Fruit fly (Drosophila melanogaster): ENCODE data around the gene CG5909.

CG5909 gene

dm6 chr3R:27209561-27210275 is 48.8 kb downstream of the CG5909 start:
- no peak for TF ChIP-seq psq (optimal IDR thresholded peaks at IDR 0.05)
- no peak for TF ChIP-seq insv (optimal IDR thresholded peaks at IDR 0.05)

Data from Kc167 (cell line).